Worm (Caenorhabditis elegans): Measurements from ENCODE around the gene snx-17.

DNA sequence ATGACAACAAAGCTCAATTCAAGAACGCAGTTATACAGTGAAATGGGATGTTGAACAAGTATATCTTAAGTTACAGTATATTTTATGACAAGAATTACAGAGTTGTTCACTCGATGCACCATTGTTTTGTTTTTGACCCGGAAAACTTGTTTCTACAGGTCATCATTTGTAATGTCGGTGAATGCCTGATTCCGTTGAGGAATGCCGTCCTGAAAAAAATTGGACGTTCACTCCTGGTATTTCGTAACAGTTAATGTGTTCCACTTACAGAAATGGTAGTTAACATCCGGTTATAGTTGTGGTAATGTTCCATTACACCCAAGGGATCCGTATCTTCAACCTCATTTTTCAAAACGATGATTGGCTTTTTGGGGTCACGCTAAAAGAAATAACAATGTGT lies 5.7 kb downstream of the snx-17 start:
- TF ChIP-seq unc-39 (tag; optimal IDR thresholded peaks at IDR 0.05) = no peak
- TF ChIP-seq nhr-23 (tag; optimal IDR thresholded peaks at IDR 0.05) = no peak
- no peak for TF ChIP-seq nhr-28 (tag; optimal IDR thresholded peaks at IDR 0.05)

Measured in whole organism, L3 larva.